Fruit fly (Drosophila melanogaster): ENCODE data around the gene CG4968.

- TF ChIP-seq Snoo (tag; optimal IDR thresholded peaks at IDR 0.05) (no peak), CG9948 (tag; optimal IDR thresholded peaks at IDR 0.05) (no peak), CG14655 (GFP tag; optimal IDR thresholded peaks at IDR 0.05) (no peak), CG4496 (GFP tag; IDR thresholded peaks at IDR 0.05) (no peak), EcR (GFP tag; optimal IDR thresholded peaks at IDR 0.05) (no peak), gl (tag; optimal IDR thresholded peaks at IDR 0.05) (no peak), Pif1A (GFP tag; optimal IDR thresholded peaks at IDR 0.05) (no peak), Pif1B (GFP tag; optimal IDR thresholded peaks at IDR 0.05) (no peak), D1 (tag; optimal IDR thresholded peaks at IDR 0.05) (no peak), fd96Ca (GFP tag; IDR thresholded peaks at IDR 0.05) (no peak), CG34367 (tag; optimal IDR thresholded peaks at IDR 0.05) (no peak), CG10348 (GFP tag; IDR thresholded peaks at IDR 0.05) (no peak), CG8301 (tag; optimal IDR thresholded peaks at IDR 0.05) (no peak), rn (GFP tag; IDR thresholded peaks at IDR 0.05) (no peak)
These were observed 14.4 kb downstream of the CG4968 start for dm6 chr2L:10321036-10321583.
